Fruit fly (Drosophila melanogaster) whole organism, embryonic: Measurements from ENCODE around the gene CRAT.

Experiments used
- CG11093 ChIP-seq: fragments of 200-800 bp; sonication (Bioruptor generic); IDR thresholded peaks from 3 replicates; pipeline ENCODE4 v1.3.6; 2022; ENCODE audit warnings: missing biosample characterization, missing genetic modification characterization
- CG11398 ChIP-seq: fragments of 200-800 bp; sonication (Bioruptor generic); optimal IDR thresholded peaks from 2 replicates; lab custom pipeline; 2016; ENCODE audit warnings: missing biosample characterization, missing genetic modification characterization
- CG11456 ChIP-seq: fragments of 200-800 bp; sonication (Bioruptor generic); IDR thresholded peaks from 3 replicates; pipeline ENCODE4 v1.3.6; 2022; ENCODE audit warnings: missing biosample characterization, missing genetic modification characterization
- CG11696 ChIP-seq: fragments of 200-800 bp; sonication (Bioruptor generic); IDR thresholded peaks from 2 replicates; pipeline ENCODE4 v1.3.6; 2022; ENCODE audit warnings: missing biosample characterization, missing genetic modification characterization
- CG12155 ChIP-seq: fragments of 200-800 bp; sonication (Bioruptor generic); optimal IDR thresholded peaks from 3 replicates; lab custom pipeline; 2016; ENCODE audit warnings: missing biosample characterization, missing genetic modification characterization
- CG1233 ChIP-seq: fragments of 200-800 bp; sonication (Bioruptor generic); optimal IDR thresholded peaks from 4 replicates; lab custom pipeline; 2018; ENCODE audit warnings: missing biosample characterization, mild to moderate bottlenecking, missing genetic modification characterization
- CG15479 ChIP-seq: fragments of 200-800 bp; sonication (Bioruptor generic); optimal IDR thresholded peaks from 3 replicates; lab custom pipeline; 2019; ENCODE audit warnings: missing biosample characterization, mild to moderate bottlenecking, missing genetic modification characterization, moderate library complexity
- CG17829 ChIP-seq: fragments of 200-800 bp; optimal IDR thresholded peaks from 2 replicates; lab custom pipeline; 2019; ENCODE audit warnings: missing biosample characterization, mild to moderate bottlenecking, missing genetic modification characterization, moderate library complexity
- CG18619 ChIP-seq: fragments of 200-800 bp; sonication (Bioruptor generic); optimal IDR thresholded peaks from 3 replicates; lab custom pipeline; 2017; ENCODE audit warnings: missing biosample characterization, mild to moderate bottlenecking, missing genetic modification characterization
- CG2889 ChIP-seq: fragments of 200-800 bp; sonication (Bioruptor generic); IDR thresholded peaks from 3 replicates; pipeline ENCODE4 v1.3.6; 2022; ENCODE audit warnings: missing biosample characterization, missing genetic modification characterization
- CG31224 ChIP-seq: fragments of 200-800 bp; sonication (Bioruptor generic); IDR thresholded peaks from 2 replicates; pipeline ENCODE4 v1.3.6; 2022; ENCODE audit warnings: missing biosample characterization, missing genetic modification characterization
- CG34376 ChIP-seq: fragments of 200-800 bp; sonication (Bioruptor generic); optimal IDR thresholded peaks from 2 replicates; lab custom pipeline; 2018; ENCODE audit warnings: missing biosample characterization, mild to moderate bottlenecking, missing genetic modification characterization
- CG3847 ChIP-seq: fragments of 200-800 bp; sonication (Bioruptor generic); IDR thresholded peaks from 2 replicates; pipeline ENCODE4 v1.3.6; 2022; ENCODE audit warnings: missing biosample characterization, missing genetic modification characterization
- CG4282 ChIP-seq: fragments of 200-800 bp; sonication (Bioruptor generic); optimal IDR thresholded peaks from 2 replicates; lab custom pipeline; 2016; ENCODE audit warnings: missing biosample characterization, missing genetic modification characterization
- CG4730 ChIP-seq: fragments of 200-800 bp; sonication (Bioruptor generic); IDR thresholded peaks from 2 replicates; pipeline ENCODE4 v1.3.6; 2022; ENCODE audit warnings: missing biosample characterization, missing genetic modification characterization
- CG4854 ChIP-seq: fragments of 200-800 bp; sonication (Bioruptor generic); optimal IDR thresholded peaks from 2 replicates; lab custom pipeline; 2016; ENCODE audit warnings: missing biosample characterization, missing genetic modification characterization, inconsistent platforms
- CG7372 ChIP-seq: fragments of 200-800 bp; sonication (Bioruptor generic); IDR thresholded peaks from 2 replicates; pipeline ENCODE4 v1.3.6; 2022; ENCODE audit warnings: missing biosample characterization, missing genetic modification characterization
- CG8281 ChIP-seq: fragments of 200-800 bp; sonication (Bioruptor generic); optimal IDR thresholded peaks from 2 replicates; lab custom pipeline; 2018; ENCODE audit warnings: missing biosample characterization, mild to moderate bottlenecking, missing genetic modification characterization, moderate library complexity
- CG9727 ChIP-seq: fragments of 200-800 bp; sonication (Bioruptor generic); optimal IDR thresholded peaks from 3 replicates; lab custom pipeline; 2017; ENCODE audit warnings: missing biosample characterization, mild to moderate bottlenecking, missing genetic modification characterization
- Fer1 ChIP-seq: fragments of 200-800 bp; sonication (Bioruptor generic); optimal IDR thresholded peaks from 2 replicates; lab custom pipeline; 2017; ENCODE audit warnings: missing biosample characterization, mild to moderate bottlenecking, missing genetic modification characterization
- H2.0 ChIP-seq: fragments of 200-800 bp; sonication (Bioruptor generic); IDR thresholded peaks from 2 replicates; pipeline ENCODE4 v1.3.6; 2022; ENCODE audit warnings: missing biosample characterization, missing genetic modification characterization
- HHEX ChIP-seq: fragments of 200-800 bp; sonication (Bioruptor generic); optimal IDR thresholded peaks from 3 replicates; lab custom pipeline; 2017; ENCODE audit warnings: missing biosample characterization, mild to moderate bottlenecking, missing genetic modification characterization, missing genetic modification reagents
- Hey ChIP-seq: fragments of 200-800 bp; sonication (Bioruptor generic); optimal IDR thresholded peaks from 3 replicates; lab custom pipeline; 2018; ENCODE audit warnings: missing biosample characterization, mild to moderate bottlenecking, missing genetic modification characterization
- Hr78 ChIP-seq, 2 experiments: fragments of 200-800 bp in 1 of 2; fragments of >200 bp in 1 of 2; sonication (Bioruptor generic) in 1 of 2; optimal IDR thresholded peaks; 2 replicates each; lab custom pipeline; 2017 to 2019; ENCODE audit warnings: missing biosample characterization in 2 of 2, missing genetic modification characterization in 2 of 2, mild to moderate bottlenecking in 1 of 2, moderate library complexity in 1 of 2
- Kr ChIP-seq: fragments of 200-800 bp; sonication (Bioruptor generic); optimal IDR thresholded peaks from 2 replicates; lab custom pipeline; 2017; ENCODE audit warnings: missing biosample characterization, mild to moderate bottlenecking, missing genetic modification characterization
- Lhr ChIP-seq: fragments of 200-800 bp; sonication (Bioruptor generic); optimal IDR thresholded peaks from 3 replicates; lab custom pipeline; 2017; ENCODE audit warnings: mild to moderate bottlenecking, missing biosample characterization, missing genetic modification reagents, missing genetic modification characterization
- MESR4 ChIP-seq: fragments of 200-800 bp; sonication (Bioruptor generic); optimal IDR thresholded peaks from 2 replicates; lab custom pipeline; 2018; ENCODE audit warnings: missing biosample characterization, mild to moderate bottlenecking, missing genetic modification characterization, moderate library complexity
- NFAT ChIP-seq: fragments of 200-800 bp; sonication (Bioruptor generic); IDR thresholded peaks from 2 replicates; pipeline ENCODE4 v1.3.6; 2022; ENCODE audit warnings: missing biosample characterization, missing genetic modification characterization
- Optix ChIP-seq: fragments of 200-800 bp; sonication (Bioruptor generic); IDR thresholded peaks from 3 replicates; pipeline ENCODE4 v1.3.6; 2022; ENCODE audit warnings: missing biosample characterization, missing genetic modification characterization
- Sox100B ChIP-seq: fragments of 200-800 bp; sonication (Bioruptor generic); optimal IDR thresholded peaks from 3 replicates; lab custom pipeline; 2018; ENCODE audit warnings: missing biosample characterization, mild to moderate bottlenecking, missing genetic modification characterization
- Taf1 ChIP-seq: fragments of 200-800 bp; sonication (Bioruptor generic); IDR thresholded peaks from 2 replicates; pipeline ENCODE4 v1.3.6; 2022; ENCODE audit warnings: missing biosample characterization, missing genetic modification characterization
- ara ChIP-seq: fragments of 200-800 bp; sonication (Bioruptor generic); IDR thresholded peaks from 2 replicates; pipeline ENCODE4 v1.3.6; 2022; ENCODE audit warnings: missing biosample characterization, missing genetic modification characterization
- bbx ChIP-seq: fragments of 200-800 bp; sonication (Bioruptor generic); IDR thresholded peaks from 2 replicates; pipeline ENCODE4 v1.3.6; 2022; ENCODE audit warnings: missing biosample characterization, missing genetic modification characterization; ENCODE audit not compliant: partially characterized antibody
- btn ChIP-seq: fragments of 200-800 bp; sonication (Bioruptor generic); optimal IDR thresholded peaks from 2 replicates; lab custom pipeline; 2016; ENCODE audit warnings: missing biosample characterization, missing genetic modification characterization
- chn ChIP-seq: fragments of 200-800 bp; sonication (Bioruptor generic); optimal IDR thresholded peaks from 2 replicates; lab custom pipeline; 2016; ENCODE audit warnings: missing biosample characterization, missing genetic modification characterization
- ci ChIP-seq: fragments of 200-800 bp; sonication (Bioruptor generic); IDR thresholded peaks from 3 replicates; pipeline ENCODE4 v1.3.6; 2022; ENCODE audit warnings: missing biosample characterization, missing genetic modification characterization
- corto ChIP-seq: fragments of 200-800 bp; sonication (Bioruptor generic); optimal IDR thresholded peaks from 2 replicates; lab custom pipeline; 2016; ENCODE audit warnings: missing biosample characterization, mild to moderate bottlenecking, missing genetic modification characterization, moderate library complexity
- danr ChIP-seq: fragments of 200-800 bp; sonication (Bioruptor generic); IDR thresholded peaks from 2 replicates; pipeline ENCODE4 v1.3.6; 2022; ENCODE audit warnings: missing biosample characterization, missing genetic modification characterization
- ind ChIP-seq: fragments of 200-800 bp; sonication (Bioruptor generic); optimal IDR thresholded peaks from 3 replicates; lab custom pipeline; 2016; ENCODE audit warnings: missing biosample characterization, missing genetic modification characterization
- lola ChIP-seq, 3 experiments: fragments of >200 bp in 2 of 3; fragments of 200-800 bp in 1 of 3; sonication (Bioruptor generic) in 1 of 3; optimal IDR thresholded peaks; 2 replicates each; lab custom pipeline; 2017 to 2019; ENCODE audit warnings: missing biosample characterization in 3 of 3, missing genetic modification characterization in 3 of 3, mild to moderate bottlenecking in 1 of 3, moderate library complexity in 1 of 3
- luna ChIP-seq: fragments of 200-800 bp; sonication (Bioruptor generic); optimal IDR thresholded peaks from 2 replicates; lab custom pipeline; 2016; ENCODE audit warnings: missing biosample characterization, missing genetic modification characterization
- mam ChIP-seq: fragments of 200-800 bp; sonication (Bioruptor generic); optimal IDR thresholded peaks from 3 replicates; lab custom pipeline; 2016; ENCODE audit warnings: missing biosample characterization, missing genetic modification characterization
- oc ChIP-seq: fragments of 200-800 bp; sonication (Bioruptor generic); optimal IDR thresholded peaks from 2 replicates; lab custom pipeline; 2018; ENCODE audit warnings: missing biosample characterization, mild to moderate bottlenecking, missing genetic modification characterization, moderate library complexity
- pan ChIP-seq, 4 experiments: fragments of >200 bp in 3 of 4; fragments of 200-800 bp in 1 of 4; sonication (Bioruptor generic) in 1 of 4; optimal IDR thresholded peaks in 3 of 4; IDR thresholded peaks in 1 of 4; 2 replicates each; pipeline versions ENCODE4 v1.3.6 to Lab custom; 2017 to 2022; ENCODE audit warnings: missing biosample characterization in 2 of 4, missing genetic modification characterization in 2 of 4, mixed read lengths in 1 of 4
- psq ChIP-seq: fragments of 200-800 bp; sonication (Bioruptor generic); optimal IDR thresholded peaks from 2 replicates; lab custom pipeline; 2017; ENCODE audit warnings: missing biosample characterization, missing genetic modification characterization
- sna ChIP-seq: fragments of 200-800 bp; sonication (Bioruptor generic); IDR thresholded peaks from 2 replicates; pipeline ENCODE4 v1.3.6; 2022; ENCODE audit warnings: missing biosample characterization, missing genetic modification characterization; ENCODE audit not compliant: partially characterized antibody
- tgo ChIP-seq: fragments of 200-800 bp; sonication (Bioruptor generic); IDR thresholded peaks from 3 replicates; pipeline ENCODE4 v1.3.6; 2022; ENCODE audit warnings: missing biosample characterization, missing genetic modification characterization
- tio ChIP-seq: fragments of 200-800 bp; sonication (Bioruptor generic); optimal IDR thresholded peaks from 2 replicates; lab custom pipeline; 2017; ENCODE audit warnings: missing biosample characterization, missing genetic modification characterization, inconsistent platforms
- tll ChIP-seq, 2 experiments: fragments of 200-800 bp in 1 of 2; fragments of >200 bp in 1 of 2; sonication (Bioruptor generic) in 1 of 2; optimal IDR thresholded peaks; 2 replicates each; lab custom pipeline; 2017 to 2019; ENCODE audit warnings: missing biosample characterization in 2 of 2, missing genetic modification characterization in 2 of 2, mild to moderate bottlenecking in 1 of 2, moderate library complexity in 1 of 2
- trem ChIP-seq: fragments of 200-800 bp; optimal IDR thresholded peaks from 3 replicates; lab custom pipeline; 2019; ENCODE audit warnings: missing biosample characterization, mild to moderate bottlenecking, missing genetic modification characterization, moderate library complexity

CRAT gene

dm6 chr3R:6404174-6404573 is 28.3 kb upstream of the CRAT start (continued):
- peak; percentile 81 for TF ChIP-seq CG9727 (GFP tag; lab: Kevin White, UChicago)
- no peak for TF ChIP-seq CG15479 (GFP tag; lab: Kevin White, UChicago)
- peak; percentile 72 for TF ChIP-seq NFAT (GFP tag; lab: Robert Waterston, UW)
- TF ChIP-seq Hey (tag; lab: Kevin White, UChicago): no peak
- TF ChIP-seq ind: peak; percentile 76
- TF ChIP-seq H2.0 (GFP tag; lab: Robert Waterston, UW): peak; percentile 82
- TF ChIP-seq CG11696: peak; percentile 78
- peak; percentile 67; the same call in 1 of the 3 replicates for TF ChIP-seq Optix (GFP tag; lab: Robert Waterston, UW)
- peak; percentile 82 for TF ChIP-seq CG3847 (GFP tag; lab: Robert Waterston, UW)
- TF ChIP-seq ara: peak; percentile 87
- TF ChIP-seq tll (GFP tag; optimal IDR thresholded peaks at IDR 0.05; lab: Kevin White, UChicago): no peak
- TF ChIP-seq CG11093: peak; percentile 60; the same call in 2 of the 3 replicates
- peak; percentile 73 for TF ChIP-seq CG7372 (GFP tag; lab: Robert Waterston, UW)
- TF ChIP-seq Kr: no peak
- peak; percentile 33 for TF ChIP-seq psq
- TF ChIP-seq CG34376 (GFP tag; lab: Kevin White, UChicago): no peak
- TF ChIP-seq corto (GFP tag; lab: Kevin White, UChicago): peak; percentile 26
- TF ChIP-seq tgo (GFP tag; lab: Robert Waterston, UW): peak; percentile 88
- no peak for TF ChIP-seq pan (optimal IDR thresholded peaks at IDR 0.05; lab: Kevin White, UChicago)
- peak in 1 of 2 experiments; percentile 91 for TF ChIP-seq pan (GFP tag; optimal IDR thresholded peaks at IDR 0.05 in 1 of 2, IDR thresholded peaks at IDR 0.05 in 1 of 2)
- TF ChIP-seq CG11398 (GFP tag; lab: Kevin White, UChicago): peak; percentile 23
- peak; percentile 65 for TF ChIP-seq tio
- peak in 1 of 3 experiments; percentile 60 for TF ChIP-seq lola (GFP tag; optimal IDR thresholded peaks at IDR 0.05; lab: Kevin White, UChicago)
- TF ChIP-seq ci (GFP tag; lab: Robert Waterston, UW): peak; percentile 93
- peak; percentile 54 for TF ChIP-seq trem (tag; lab: Kevin White, UChicago)
- peak; percentile 37 for TF ChIP-seq CG4282 (GFP tag; lab: Kevin White, UChicago)
- TF ChIP-seq CG31224 (GFP tag; lab: Robert Waterston, UW): peak; percentile 79; the same call in 1 of the 2 replicates
- peak; percentile 84 for TF ChIP-seq HHEX (GFP tag; lab: Kevin White, UChicago)
- no peak for TF ChIP-seq bbx (GFP tag; lab: Robert Waterston, UW)
- TF ChIP-seq oc (tag; lab: Kevin White, UChicago): peak; percentile 84
- peak; percentile 51 for TF ChIP-seq CG1233 (GFP tag; lab: Kevin White, UChicago)
- TF ChIP-seq chn (GFP tag; lab: Kevin White, UChicago): peak; percentile 66
- TF ChIP-seq CG18619 (GFP tag; lab: Kevin White, UChicago): peak; percentile 73
- TF ChIP-seq Lhr: peak; percentile 37
- peak; percentile 29 for TF ChIP-seq btn (GFP tag; lab: Kevin White, UChicago)
- peak; percentile 78 for TF ChIP-seq Sox100B (GFP tag; lab: Kevin White, UChicago)
- peak; percentile 73 for TF ChIP-seq Fer1 (GFP tag; lab: Kevin White, UChicago)
- no peak for TF ChIP-seq luna (GFP tag; lab: Kevin White, UChicago)
- TF ChIP-seq mam (GFP tag; lab: Kevin White, UChicago): peak; percentile 81
- peak; percentile 72 for TF ChIP-seq CG17829
- TF ChIP-seq Taf1 (GFP tag; lab: Robert Waterston, UW): peak; percentile 83
- TF ChIP-seq Hr78 (GFP tag; optimal IDR thresholded peaks at IDR 0.05; lab: Kevin White, UChicago): peak in 1 of 2 experiments; percentile 33
- no peak for TF ChIP-seq MESR4 (GFP tag; lab: Kevin White, UChicago)
- TF ChIP-seq sna (GFP tag; lab: Robert Waterston, UW): no peak
- peak; percentile 24 for TF ChIP-seq CG8281 (tag; lab: Kevin White, UChicago)
- TF ChIP-seq CG12155: peak; percentile 71
- peak; percentile 90 for TF ChIP-seq CG11456 (GFP tag; lab: Robert Waterston, UW)
- TF ChIP-seq CG4730 (GFP tag; lab: Robert Waterston, UW): peak; percentile 80; the same call in 1 of the 2 replicates
- TF ChIP-seq danr (GFP tag; lab: Robert Waterston, UW): peak; percentile 59
- TF ChIP-seq CG4854: peak; percentile 57
- peak; percentile 73; the same call in 2 of the 3 replicates for TF ChIP-seq CG2889 (GFP tag; lab: Robert Waterston, UW)
